Worm (Caenorhabditis elegans) whole organism, L3 larva: Measurements from ENCODE around the gene F10D7.3.

Experiments used
- ZK546.5 ChIP-seq: sonication (generic microtip); optimal IDR thresholded peaks from 2 replicates; lab custom pipeline; 2017; ENCODE audit warnings: missing biosample characterization, missing genetic modification characterization
- elt-3 ChIP-seq, 3 experiments: fragments of 150-350 bp in 1 of 3; sonication (generic microtip) in 2 of 3; optimal IDR thresholded peaks; 2 replicates in 2 of 3; 4 replicates in 1 of 3; lab custom pipeline; 2014 to 2017; ENCODE audit warnings: missing biosample characterization in 3 of 3, missing genetic modification characterization in 3 of 3
- lin-15B ChIP-seq: fragments of 150-350 bp; optimal IDR thresholded peaks from 2 replicates; lab custom pipeline; 2014; ENCODE audit warnings: missing biosample characterization, missing genetic modification characterization
- nhr-76 ChIP-seq: fragments of 150-350 bp; sonication (generic microtip); optimal IDR thresholded peaks from 5 replicates; lab custom pipeline; 2014; ENCODE audit warnings: missing biosample characterization, missing genetic modification characterization
- pha-4 ChIP-seq: fragments of 150-350 bp; optimal IDR thresholded peaks from 2 replicates; lab custom pipeline; 2014; ENCODE audit warnings: missing biosample characterization, missing genetic modification reagents, missing genetic modification characterization
- sea-2 ChIP-seq: fragments of 150-350 bp; sonication (generic microtip); optimal IDR thresholded peaks from 4 replicates; lab custom pipeline; 2014; ENCODE audit warnings: missing biosample characterization, missing genetic modification reagents, missing genetic modification characterization
- skn-1 ChIP-seq: fragments of 150-350 bp; optimal IDR thresholded peaks from 2 replicates; lab custom pipeline; 2014; ENCODE audit warnings: missing biosample characterization, missing genetic modification characterization
- ztf-11 ChIP-seq: fragments of 150-350 bp; optimal IDR thresholded peaks from 2 replicates; lab custom pipeline; 2014; ENCODE audit warnings: missing biosample characterization, missing genetic modification characterization

DNA sequence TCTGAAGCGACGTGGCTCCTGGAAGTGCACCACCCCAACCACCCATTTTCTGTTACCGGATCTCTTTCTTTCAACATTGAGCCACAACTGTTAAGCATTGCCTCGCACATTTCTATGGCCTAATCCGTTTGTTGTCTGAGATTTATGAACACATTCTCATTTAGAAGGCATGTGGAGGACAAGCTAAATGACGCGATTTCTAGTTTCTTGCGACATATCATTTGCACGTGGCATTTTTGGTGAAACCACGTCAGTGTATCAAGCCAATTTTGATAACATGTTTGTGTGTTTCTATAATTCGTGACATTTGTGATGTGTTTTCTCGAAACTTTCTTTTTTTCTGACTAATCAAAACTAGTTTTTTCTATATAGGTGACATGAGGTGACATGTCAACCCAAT is 17.7 kb downstream of the F10D7.3 start:
- TF ChIP-seq skn-1 (no peak), ZK546.5 (tag; lab: Kevin White, UChicago) (no peak), elt-3 (tag; optimal IDR thresholded peaks at IDR 0.05; lab: Kevin White, UChicago) (no peak), nhr-76 (tag; lab: Kevin White, UChicago) (no peak), sea-2 (GFP tag; lab: Kevin White, UChicago) (no peak), lin-15B (tag; lab: Kevin White, UChicago) (no peak), ztf-11 (no peak), pha-4 (tag; lab: Kevin White, UChicago) (no peak)
